Worm (Caenorhabditis elegans) whole organism, L2 larva: ENCODE data around the gene egl-2.

Source experiments
- C34F6.9 ChIP-seq: fragments of 150-350 bp; optimal IDR thresholded peaks from 2 replicates; lab custom pipeline; 2014; ENCODE audit warnings: missing biosample characterization, missing genetic modification characterization
- R02D3.7 ChIP-seq: fragments of 150-350 bp; optimal IDR thresholded peaks from 2 replicates; lab custom pipeline; 2014; ENCODE audit warnings: missing biosample characterization, missing genetic modification characterization
- Y55F3AM.14 ChIP-seq: fragments of 200-800 bp; sonication (Bioruptor generic); optimal IDR thresholded peaks from 2 replicates; lab custom pipeline; 2018; ENCODE audit warnings: mild to moderate bottlenecking, missing genetic modification characterization, missing compliant biosample characterization
- ZK546.5 ChIP-seq: sonication (generic microtip); optimal IDR thresholded peaks from 2 replicates; lab custom pipeline; 2017; ENCODE audit warnings: missing biosample characterization, missing genetic modification characterization
- alr-1 ChIP-seq: fragments of 150-350 bp; optimal IDR thresholded peaks from 2 replicates; lab custom pipeline; 2014; ENCODE audit warnings: missing biosample characterization, missing genetic modification characterization
- ama-1 ChIP-seq: fragments of 150-350 bp; optimal IDR thresholded peaks from 2 replicates; lab custom pipeline; 2018; ENCODE audit warnings: inconsistent platforms
- blmp-1 ChIP-seq: sonication (generic microtip); optimal IDR thresholded peaks from 2 replicates; lab custom pipeline; 2017; ENCODE audit warnings: missing genetic modification characterization, mild to moderate bottlenecking, missing compliant biosample characterization, antibody characterized with exemption, moderate library complexity; ENCODE audit not compliant: insufficient read depth
- ceh-16 ChIP-seq: fragments of 150-350 bp; optimal IDR thresholded peaks from 2 replicates; lab custom pipeline; 2014; ENCODE audit warnings: missing biosample characterization, missing genetic modification characterization
- crh-2 ChIP-seq: sonication (generic microtip); optimal IDR thresholded peaks from 2 replicates; lab custom pipeline; 2017; ENCODE audit warnings: missing biosample characterization, missing genetic modification characterization
- dmd-4 ChIP-seq: sonication (generic microtip); optimal IDR thresholded peaks from 2 replicates; lab custom pipeline; 2017; ENCODE audit warnings: missing biosample characterization, missing genetic modification characterization
- egl-27 ChIP-seq: sonication (generic microtip); optimal IDR thresholded peaks from 3 replicates; lab custom pipeline; 2017; ENCODE audit warnings: missing biosample characterization, missing genetic modification reagents, missing genetic modification characterization
- elt-1 ChIP-seq: fragments of 150-350 bp; optimal IDR thresholded peaks from 2 replicates; lab custom pipeline; 2014; ENCODE audit warnings: missing biosample characterization, missing genetic modification characterization
- elt-3 ChIP-seq: sonication (generic microtip); optimal IDR thresholded peaks from 2 replicates; lab custom pipeline; 2017; ENCODE audit warnings: missing biosample characterization, missing genetic modification characterization
- gmeb-1 ChIP-seq: fragments of 150-350 bp; optimal IDR thresholded peaks from 2 replicates; lab custom pipeline; 2014; ENCODE audit warnings: missing biosample characterization, missing genetic modification characterization
- lin-11 ChIP-seq: fragments of 150-350 bp; sonication (generic microtip); optimal IDR thresholded peaks from 2 replicates; lab custom pipeline; 2014; ENCODE audit warnings: missing biosample characterization, missing genetic modification characterization, inconsistent platforms, mixed read lengths
- lin-13 ChIP-seq: fragments of 150-350 bp; optimal IDR thresholded peaks from 2 replicates; lab custom pipeline; 2014; ENCODE audit warnings: missing biosample characterization, missing genetic modification reagents, missing genetic modification characterization
- lsy-2 ChIP-seq, 2 experiments: fragments of 150-350 bp in 1 of 2; sonication (generic microtip) in 1 of 2; optimal IDR thresholded peaks; 2 replicates each; lab custom pipeline; 2014 to 2017; ENCODE audit warnings: missing biosample characterization in 2 of 2, missing genetic modification characterization in 2 of 2
- mab-5 ChIP-seq: fragments of 150-350 bp; optimal IDR thresholded peaks from 2 replicates; lab custom pipeline; 2014; ENCODE audit warnings: missing biosample characterization, missing genetic modification characterization
- mbf-1 ChIP-seq: sonication (generic microtip); optimal IDR thresholded peaks from 2 replicates; lab custom pipeline; 2017; ENCODE audit warnings: missing biosample characterization, missing genetic modification characterization
- nhr-11 ChIP-seq: fragments of 150-350 bp; optimal IDR thresholded peaks from 2 replicates; lab custom pipeline; 2014; ENCODE audit warnings: missing biosample characterization, missing genetic modification characterization
- nhr-129 ChIP-seq: fragments of 150-350 bp; optimal IDR thresholded peaks from 2 replicates; lab custom pipeline; 2014; ENCODE audit warnings: missing biosample characterization, missing genetic modification characterization
- nhr-23 ChIP-seq: fragments of 150-350 bp; optimal IDR thresholded peaks from 2 replicates; lab custom pipeline; 2014; ENCODE audit warnings: missing biosample characterization, missing genetic modification reagents, missing genetic modification characterization
- nhr-237 ChIP-seq: fragments of 150-350 bp; optimal IDR thresholded peaks from 2 replicates; lab custom pipeline; 2014; ENCODE audit warnings: missing biosample characterization, missing genetic modification characterization
- nhr-6 ChIP-seq: fragments of 150-350 bp; optimal IDR thresholded peaks from 2 replicates; lab custom pipeline; 2014; ENCODE audit warnings: missing biosample characterization, missing genetic modification characterization
- nhr-77 ChIP-seq: fragments of 150-350 bp; optimal IDR thresholded peaks from 2 replicates; lab custom pipeline; 2014; ENCODE audit warnings: missing biosample characterization, missing genetic modification characterization
- peb-1 ChIP-seq: fragments of 150-350 bp; optimal IDR thresholded peaks from 2 replicates; lab custom pipeline; 2014; ENCODE audit warnings: missing biosample characterization, missing genetic modification characterization
- skn-1 ChIP-seq: sonication (generic microtip); optimal IDR thresholded peaks from 2 replicates; lab custom pipeline; 2017; ENCODE audit warnings: missing biosample characterization, missing genetic modification characterization
- sma-9 ChIP-seq, 2 experiments: fragments of 150-350 bp in 1 of 2; sonication (generic microtip) in 1 of 2; optimal IDR thresholded peaks; 2 replicates each; lab custom pipeline; 2014 to 2016; ENCODE audit warnings: missing genetic modification characterization in 2 of 2, mild to moderate bottlenecking in 1 of 2, missing biosample characterization in 1 of 2, missing compliant biosample characterization in 1 of 2, missing genetic modification reagents in 1 of 2, moderate library complexity in 1 of 2
- snpc-4 ChIP-seq: fragments of 150-350 bp; optimal IDR thresholded peaks from 2 replicates; lab custom pipeline; 2014; ENCODE audit warnings: missing biosample characterization, missing genetic modification characterization
- unc-39 ChIP-seq: fragments of 150-350 bp; optimal IDR thresholded peaks from 2 replicates; lab custom pipeline; 2014; ENCODE audit warnings: missing biosample characterization, missing genetic modification characterization
- unc-55 ChIP-seq: fragments of 150-350 bp; sonication (generic microtip); optimal IDR thresholded peaks from 3 replicates; lab custom pipeline; 2014; ENCODE audit warnings: missing biosample characterization, missing genetic modification reagents, missing genetic modification characterization
- unc-62 ChIP-seq: fragments of 150-350 bp; optimal IDR thresholded peaks from 2 replicates; lab custom pipeline; 2014; ENCODE audit warnings: missing biosample characterization, missing genetic modification reagents, missing genetic modification characterization
- zag-1 ChIP-seq: fragments of 150-350 bp; optimal IDR thresholded peaks from 2 replicates; lab custom pipeline; 2014; ENCODE audit warnings: missing biosample characterization, missing genetic modification characterization
- ztf-1 ChIP-seq: fragments of 200-800 bp; sonication (Bioruptor generic); conservative IDR thresholded peaks from 2 replicates; pipeline ENCODE4 v1.3.6; 2022; ENCODE audit warnings: missing genetic modification characterization, missing compliant biosample characterization
- ztf-11 ChIP-seq: sonication (generic microtip); optimal IDR thresholded peaks from 2 replicates; lab custom pipeline; 2017; ENCODE audit warnings: missing biosample characterization, missing genetic modification characterization

egl-2 gene

ce11 chrV:1263078-1263732 lies 35.9 kb downstream of the egl-2 start:
- TF ChIP-seq ama-1 (peak; percentile 62), C34F6.9 (tag; lab: Kevin White, UChicago) (no peak)
- TF ChIP-seq, all 48 proteins: peak for 1

ce11 chrV:1262036-1262435 lies 37.1 kb downstream of the egl-2 start:
- no peak for TF ChIP-seq mbf-1 (tag; lab: Kevin White, UChicago)
- peak; percentile 20 for TF ChIP-seq nhr-129
- no peak for TF ChIP-seq lin-13
- peak; percentile 67 for TF ChIP-seq ama-1

ce11 chrV:1260042-1260441 lies 39.1 kb downstream of the egl-2 start, which contains the start of gene C39F7.1:
Gene C39F7.1 (plus strand): TSS chrV:1260342.
- TF ChIP-seq mbf-1 (tag; lab: Kevin White, UChicago) (no peak), lin-11 (tag; lab: Kevin White, UChicago) (no peak), ceh-16 (no peak), nhr-23 (tag; lab: Kevin White, UChicago) (no peak)

ce11 chrV:1252794-1253193 lies 46.3 kb downstream of the egl-2 start:
- TF ChIP-seq alr-1 (tag; lab: Kevin White, UChicago) (no peak), R02D3.7 (no peak), elt-1 (tag; lab: Kevin White, UChicago) (no peak), peb-1 (no peak), unc-62 (no peak), ZK546.5 (tag; lab: Kevin White, UChicago) (no peak), ceh-16 (no peak), ztf-1 (GFP tag; lab: Robert Waterston, UW) (no peak), mbf-1 (tag; lab: Kevin White, UChicago) (no peak), elt-3 (tag; lab: Kevin White, UChicago) (no peak), skn-1 (tag; lab: Kevin White, UChicago) (no peak), crh-2 (tag; lab: Kevin White, UChicago) (no peak), snpc-4 (no peak), zag-1 (no peak), nhr-6 (tag; lab: Kevin White, UChicago) (no peak), egl-27 (tag; lab: Kevin White, UChicago) (no peak)

ce11 chrV:1244021-1244708 lies 55.0 kb downstream of the egl-2 start:
- TF ChIP-seq nhr-11 (tag; lab: Kevin White, UChicago) (no peak), elt-1 (tag; lab: Kevin White, UChicago) (no peak), skn-1 (tag; lab: Kevin White, UChicago) (no peak), crh-2 (tag; lab: Kevin White, UChicago) (no peak), nhr-77 (no peak), R02D3.7 (no peak), unc-55 (no peak), dmd-4 (tag; lab: Kevin White, UChicago) (no peak), Y55F3AM.14 (GFP tag; lab: Kevin White, UChicago) (no peak), unc-39 (tag; lab: Kevin White, UChicago) (no peak), snpc-4 (no peak), mab-5 (no peak), gmeb-1 (tag; lab: Kevin White, UChicago) (no peak), unc-62 (no peak), mbf-1 (tag; lab: Kevin White, UChicago) (no peak), lsy-2 (tag; optimal IDR thresholded peaks at IDR 0.05; lab: Kevin White, UChicago) (no peak)

ce11 chrV:1243011-1243410 lies 56.1 kb downstream of the egl-2 start:
- TF ChIP-seq sma-9 (GFP tag; optimal IDR thresholded peaks at IDR 0.05; lab: Kevin White, UChicago) (peak; percentile 12), sma-9 (tag; optimal IDR thresholded peaks at IDR 0.05; lab: Kevin White, UChicago) (no peak), Y55F3AM.14 (GFP tag; lab: Kevin White, UChicago) (no peak), ztf-11 (tag; lab: Kevin White, UChicago) (no peak), blmp-1 (tag; lab: Kevin White, UChicago) (no peak), nhr-237 (no peak), nhr-23 (tag; lab: Kevin White, UChicago) (no peak), R02D3.7 (no peak), nhr-129 (peak; percentile 35)
